Worm (Caenorhabditis elegans): ENCODE results near the gene C32D5.11.

ce11 chrII:6373361-6373760 lies 18.1 kb upstream of the C32D5.11 start:
- TF ChIP-seq ztf-23 (GFP tag; IDR thresholded peaks at IDR 0.05) (no peak), med-1 (GFP tag; optimal IDR thresholded peaks at IDR 0.05; ENCODE audit: insufficient read depth) (no peak), klf-2 (GFP tag; conservative IDR thresholded peaks at IDR 0.05) (no peak), tab-1 (GFP tag; IDR thresholded peaks at IDR 0.05) (no peak)

Data from whole organism, midembryonic.